Worm (Caenorhabditis elegans) whole organism, L1 larva: ENCODE measurements around the gene ifd-1.

Source experiments
- C04F5.9 ChIP-seq: sonication (generic microtip); optimal IDR thresholded peaks from 2 replicates; lab custom pipeline; 2016; ENCODE audit warnings: missing genetic modification characterization, missing compliant biosample characterization
- C16A3.4 ChIP-seq: fragments of 150-350 bp; optimal IDR thresholded peaks from 2 replicates; lab custom pipeline; 2014; ENCODE audit warnings: missing biosample characterization, missing genetic modification characterization
- C34B4.2 ChIP-seq: sonication (generic microtip); optimal IDR thresholded peaks from 2 replicates; lab custom pipeline; 2017; ENCODE audit warnings: mild to moderate bottlenecking, missing genetic modification characterization, missing compliant biosample characterization
- F16B12.6 ChIP-seq: fragments of 150-350 bp; optimal IDR thresholded peaks from 2 replicates; lab custom pipeline; 2014; ENCODE audit warnings: missing biosample characterization, missing genetic modification characterization
- alr-1 ChIP-seq: fragments of 200-800 bp; sonication (Bioruptor generic); optimal IDR thresholded peaks from 2 replicates; lab custom pipeline; 2018; ENCODE audit warnings: borderline replicate concordance, mild to moderate bottlenecking, missing genetic modification characterization, missing compliant biosample characterization
- aly-2 ChIP-seq: fragments of 150-350 bp; optimal IDR thresholded peaks from 2 replicates; lab custom pipeline; 2014; ENCODE audit warnings: missing biosample characterization, missing genetic modification characterization
- ama-1 ChIP-seq: fragments of 150-350 bp; optimal IDR thresholded peaks from 2 replicates; lab custom pipeline; 2014
- ceh-63 ChIP-seq: fragments of 200-800 bp; sonication (Bioruptor generic); optimal IDR thresholded peaks from 2 replicates; lab custom pipeline; 2018; ENCODE audit warnings: mild to moderate bottlenecking, missing genetic modification characterization, missing compliant biosample characterization
- ceh-82 ChIP-seq, 3 experiments: fragments of 150-350 bp in 1 of 3; sonication (generic microtip) in 2 of 3; optimal IDR thresholded peaks; 2 replicates each; lab custom pipeline; 2014 to 2017; ENCODE audit warnings: missing biosample characterization in 3 of 3, missing genetic modification characterization in 3 of 3
- ceh-88 ChIP-seq: fragments of 200-800 bp; sonication (Bioruptor generic); IDR thresholded peaks from 2 replicates; pipeline ENCODE4 v1.3.6; 2022; ENCODE audit warnings: missing genetic modification characterization, missing compliant biosample characterization
- ces-1 ChIP-seq: fragments of 150-350 bp; optimal IDR thresholded peaks from 2 replicates; lab custom pipeline; 2014; ENCODE audit warnings: missing biosample characterization, missing genetic modification reagents, missing genetic modification characterization
- dsc-1 ChIP-seq: sonication (generic microtip); optimal IDR thresholded peaks from 2 replicates; lab custom pipeline; 2016; ENCODE audit warnings: mild to moderate bottlenecking, missing genetic modification characterization, missing compliant biosample characterization
- egl-13 ChIP-seq: sonication (generic microtip); optimal IDR thresholded peaks from 2 replicates; lab custom pipeline; 2016; ENCODE audit warnings: missing genotype, missing genetic modification reagents, missing genetic modification characterization, missing compliant biosample characterization
- egl-27 ChIP-seq, 2 experiments: fragments of 150-350 bp in 1 of 2; sonication (generic microtip); optimal IDR thresholded peaks; 3 replicates each; lab custom pipeline; 2017 to 2018; ENCODE audit warnings: missing biosample characterization in 2 of 2, missing genetic modification characterization in 2 of 2, missing genetic modification reagents in 2 of 2
- elt-2 ChIP-seq: sonication (generic microtip); optimal IDR thresholded peaks from 2 replicates; lab custom pipeline; 2016; ENCODE audit warnings: missing genetic modification characterization, mild to moderate bottlenecking, inconsistent platforms, missing compliant biosample characterization, missing genetic modification reagents
- elt-3 ChIP-seq, 6 experiments: fragments of 150-350 bp in 1 of 6; sonication (generic microtip); optimal IDR thresholded peaks; 2 replicates each; lab custom pipeline; 2017 to 2018; ENCODE audit warnings: missing biosample characterization in 6 of 6, missing genetic modification characterization in 6 of 6, inconsistent platforms in 1 of 6
- ets-5 ChIP-seq: fragments of 200-800 bp; sonication (Bioruptor generic); IDR thresholded peaks from 2 replicates; pipeline ENCODE4 v1.3.6; 2022; ENCODE audit warnings: missing genetic modification characterization, missing compliant biosample characterization
- fkh-4 ChIP-seq: sonication (generic microtip); optimal IDR thresholded peaks from 2 replicates; lab custom pipeline; 2016; ENCODE audit warnings: missing compliant biosample characterization, missing genetic modification characterization, borderline replicate concordance
- grh-1 ChIP-seq: fragments of 200-800 bp; sonication (Bioruptor generic); IDR thresholded peaks from 2 replicates; pipeline ENCODE4 v1.3.6; 2022; ENCODE audit warnings: missing genetic modification reagents, missing genetic modification characterization, missing compliant biosample characterization
- hlh-4 ChIP-seq: sonication (generic microtip); optimal IDR thresholded peaks from 2 replicates; lab custom pipeline; 2016; ENCODE audit warnings: mild to moderate bottlenecking, missing genetic modification characterization, missing compliant biosample characterization
- isw-1 ChIP-seq: fragments of 200-800 bp; sonication (Bioruptor generic); IDR thresholded peaks from 2 replicates; pipeline ENCODE4 v1.3.6; 2022; ENCODE audit warnings: missing genetic modification characterization, missing compliant biosample characterization
- jun-1 ChIP-seq: fragments of 150-350 bp; optimal IDR thresholded peaks from 2 replicates; lab custom pipeline; 2014; ENCODE audit warnings: missing biosample characterization, missing genetic modification reagents, missing genetic modification characterization
- lin-13 ChIP-seq: fragments of 150-350 bp; optimal IDR thresholded peaks from 2 replicates; lab custom pipeline; 2014; ENCODE audit warnings: missing biosample characterization, missing genetic modification reagents, missing genetic modification characterization
- lin-14 ChIP-seq: fragments of 200-800 bp; sonication (Bioruptor generic); optimal IDR thresholded peaks from 2 replicates; lab custom pipeline; 2018; ENCODE audit warnings: mild to moderate bottlenecking, missing genetic modification characterization, moderate library complexity, missing compliant biosample characterization
- lin-15B ChIP-seq: fragments of 150-350 bp; sonication (generic microtip); optimal IDR thresholded peaks from 3 replicates; lab custom pipeline; 2014; ENCODE audit warnings: missing biosample characterization, missing genetic modification characterization
- lin-35 ChIP-seq, 2 experiments: fragments of 150-350 bp; optimal IDR thresholded peaks; 2 replicates each; lab custom pipeline; 2014; ENCODE audit warnings: missing biosample characterization in 2 of 2, missing genetic modification characterization in 2 of 2, missing genetic modification reagents in 2 of 2
- lsy-2 ChIP-seq, 2 experiments: fragments of 150-350 bp; optimal IDR thresholded peaks; 2 replicates each; lab custom pipeline; 2014; ENCODE audit warnings: missing biosample characterization in 2 of 2, missing genetic modification characterization in 2 of 2
- mef-2 ChIP-seq: fragments of 150-350 bp; optimal IDR thresholded peaks from 2 replicates; lab custom pipeline; 2014; ENCODE audit warnings: missing biosample characterization, missing genetic modification characterization
- nhr-12 ChIP-seq: sonication (generic microtip); optimal IDR thresholded peaks from 2 replicates; lab custom pipeline; 2017; ENCODE audit warnings: missing biosample characterization, missing genetic modification characterization
- nhr-19 ChIP-seq: fragments of 200-800 bp; sonication (Bioruptor generic); conservative IDR thresholded peaks from 2 replicates; pipeline ENCODE4 v1.3.6; 2022; ENCODE audit warnings: missing genetic modification characterization, missing compliant biosample characterization
- nhr-237 ChIP-seq: fragments of 150-350 bp; optimal IDR thresholded peaks from 2 replicates; lab custom pipeline; 2014; ENCODE audit warnings: missing biosample characterization, missing genetic modification characterization
- nhr-28 ChIP-seq: fragments of 150-350 bp; optimal IDR thresholded peaks from 2 replicates; lab custom pipeline; 2014; ENCODE audit warnings: missing biosample characterization, missing genetic modification characterization
- nhr-47 ChIP-seq: sonication (generic microtip); optimal IDR thresholded peaks from 2 replicates; lab custom pipeline; 2016; ENCODE audit warnings: mild to moderate bottlenecking, missing genetic modification characterization, moderate library complexity, missing compliant biosample characterization
- nhr-71 ChIP-seq: sonication (generic microtip); optimal IDR thresholded peaks from 2 replicates; lab custom pipeline; 2016; ENCODE audit warnings: mild to moderate bottlenecking, missing genetic modification characterization, moderate library complexity, missing compliant biosample characterization
- nhr-76 ChIP-seq: sonication (generic microtip); optimal IDR thresholded peaks from 2 replicates; lab custom pipeline; 2017; ENCODE audit warnings: missing biosample characterization, missing genetic modification characterization
- nhr-85 ChIP-seq: sonication (generic microtip); peaks from one replicate; lab custom pipeline; 2016; ENCODE audit warnings: missing genetic modification characterization, inconsistent platforms, missing compliant biosample characterization
- nhr-90 ChIP-seq: sonication (generic microtip); optimal IDR thresholded peaks from 2 replicates; lab custom pipeline; 2016; ENCODE audit warnings: mild to moderate bottlenecking, missing genetic modification characterization, missing compliant biosample characterization; ENCODE audit not compliant: poor library complexity
- pqm-1 ChIP-seq: sonication (generic microtip); optimal IDR thresholded peaks from 3 replicates; lab custom pipeline; 2017; ENCODE audit warnings: missing biosample characterization, missing genetic modification characterization
- skn-1 ChIP-seq: fragments of 150-350 bp; optimal IDR thresholded peaks from 2 replicates; lab custom pipeline; 2014; ENCODE audit warnings: missing biosample characterization, missing genetic modification characterization
- snpc-4 ChIP-seq: fragments of 150-350 bp; optimal IDR thresholded peaks from 2 replicates; lab custom pipeline; 2014; ENCODE audit warnings: missing biosample characterization, missing genetic modification characterization
- snu-23 ChIP-seq: sonication (generic microtip); optimal IDR thresholded peaks from 2 replicates; lab custom pipeline; 2016; ENCODE audit warnings: missing genetic modification characterization, missing compliant biosample characterization
- sox-4 ChIP-seq: sonication (generic microtip); optimal IDR thresholded peaks from 2 replicates; lab custom pipeline; 2016; ENCODE audit warnings: missing genetic modification characterization, missing compliant biosample characterization
- sptf-1 ChIP-seq: fragments of 150-350 bp; optimal IDR thresholded peaks from 2 replicates; lab custom pipeline; 2014; ENCODE audit warnings: missing biosample characterization, missing genetic modification characterization
- tbx-2 ChIP-seq: sonication (generic microtip); optimal IDR thresholded peaks from 2 replicates; lab custom pipeline; 2016; ENCODE audit warnings: missing genetic modification characterization, missing compliant biosample characterization
- unc-130 ChIP-seq: fragments of 150-350 bp; optimal IDR thresholded peaks from 2 replicates; lab custom pipeline; 2017; ENCODE audit warnings: missing biosample characterization, missing genetic modification characterization, inconsistent platforms
- unc-30 ChIP-seq: sonication (generic microtip); optimal IDR thresholded peaks from 2 replicates; lab custom pipeline; 2017; ENCODE audit warnings: missing biosample characterization, missing genetic modification characterization
- unc-62 ChIP-seq: fragments of 150-350 bp; optimal IDR thresholded peaks from 2 replicates; lab custom pipeline; 2014; ENCODE audit warnings: missing biosample characterization, missing genetic modification reagents, missing genetic modification characterization
- unc-86 ChIP-seq: sonication (generic microtip); optimal IDR thresholded peaks from 2 replicates; lab custom pipeline; 2016; ENCODE audit warnings: missing genetic modification characterization, missing compliant biosample characterization
- unc-98 ChIP-seq: fragments of 200-800 bp; sonication (Bioruptor generic); IDR thresholded peaks from 2 replicates; pipeline ENCODE4 v1.3.6; 2022; ENCODE audit warnings: missing genetic modification characterization, missing compliant biosample characterization
- vab-15 ChIP-seq: sonication (generic microtip); optimal IDR thresholded peaks from 2 replicates; lab custom pipeline; 2017; ENCODE audit warnings: missing genotype, mild to moderate bottlenecking, missing genetic modification characterization, missing compliant biosample characterization
- zag-1 ChIP-seq: fragments of 150-350 bp; optimal IDR thresholded peaks from 2 replicates; lab custom pipeline; 2014; ENCODE audit warnings: missing biosample characterization, missing genetic modification characterization
- zip-4 ChIP-seq: fragments of 200-800 bp; sonication (Bioruptor generic); optimal IDR thresholded peaks from 2 replicates; lab custom pipeline; 2018; ENCODE audit warnings: mild to moderate bottlenecking, missing genetic modification characterization, moderate library complexity, missing compliant biosample characterization

Gene ifd-1

ce11 chrX:8787689-8788222, 36.5 kb downstream of the ifd-1 start (continued):
- no peak for TF ChIP-seq elt-2 (tag; lab: Kevin White, UChicago)
- TF ChIP-seq sox-4, result no peak
- TF ChIP-seq egl-27 (tag; optimal IDR thresholded peaks at IDR 0.05; lab: Kevin White, UChicago), result no peak
- no peak for TF ChIP-seq ces-1 (GFP tag; lab: Kevin White, UChicago)

DNA sequence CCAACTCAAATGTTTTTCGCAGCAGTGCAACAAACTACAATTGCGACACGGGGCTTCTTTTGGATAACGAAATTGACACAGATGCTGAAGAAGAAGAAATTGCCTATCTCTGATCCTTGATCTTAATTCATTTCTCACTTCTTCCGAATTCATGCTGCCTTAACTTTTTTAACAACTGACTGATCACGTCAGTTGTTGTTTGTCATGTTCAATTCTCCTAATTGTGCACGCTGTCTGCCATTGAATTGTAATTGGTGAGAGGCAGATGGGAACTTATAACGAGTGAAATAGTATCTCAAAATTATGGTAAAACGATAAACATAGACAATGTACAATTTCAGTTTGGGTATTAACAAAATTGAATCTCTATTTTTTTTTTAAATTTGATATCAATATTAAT, 37.6 kb downstream of the ifd-1 start:
- TF ChIP-seq C04F5.9 (tag; lab: Kevin White, UChicago) (no peak), unc-86 (tag; lab: Kevin White, UChicago) (no peak), pqm-1 (tag; lab: Kevin White, UChicago) (no peak), nhr-12 (no peak), lin-14 (GFP tag; lab: Kevin White, UChicago) (peak; percentile 68), nhr-85 (tag; lab: Kevin White, UChicago) (no peak), dsc-1 (tag; lab: Kevin White, UChicago) (no peak), zag-1 (tag; lab: Kevin White, UChicago) (no peak), tbx-2 (no peak), nhr-28 (tag; lab: Kevin White, UChicago) (no peak), unc-62 (GFP tag; lab: Kevin White, UChicago) (no peak), aly-2 (no peak), snpc-4 (tag; lab: Kevin White, UChicago) (no peak), isw-1 (GFP tag; lab: Robert Waterston, UW) (no peak), F16B12.6 (no peak), mef-2 (tag; lab: Kevin White, UChicago) (no peak), snu-23 (peak; percentile 19), nhr-76 (tag; lab: Kevin White, UChicago) (no peak), egl-13 (tag; lab: Kevin White, UChicago) (no peak), unc-98 (GFP tag; lab: Robert Waterston, UW) (no peak), ces-1 (GFP tag; lab: Kevin White, UChicago) (no peak), lin-15B (tag; lab: Kevin White, UChicago) (no peak), sptf-1 (no peak), skn-1 (tag; lab: Kevin White, UChicago) (no peak), ama-1 (no peak), C34B4.2 (tag; lab: Kevin White, UChicago) (no peak), C16A3.4 (tag; lab: Kevin White, UChicago) (no peak), egl-27 (tag; optimal IDR thresholded peaks at IDR 0.05; lab: Kevin White, UChicago) (no peak), unc-130 (tag; lab: Kevin White, UChicago) (peak; percentile 28), unc-30 (no peak), lin-35 (GFP tag; optimal IDR thresholded peaks at IDR 0.05; lab: Kevin White, UChicago) (no peak), elt-3 (tag; optimal IDR thresholded peaks at IDR 0.05; lab: Kevin White, UChicago) (no peak), jun-1 (tag; lab: Kevin White, UChicago) (no peak), nhr-71 (tag; lab: Kevin White, UChicago) (peak; percentile 75), vab-15 (no peak), grh-1 (no peak), nhr-90 (tag; lab: Kevin White, UChicago) (no peak), ceh-63 (no peak), nhr-47 (tag; lab: Kevin White, UChicago) (no peak), ets-5 (GFP tag; lab: Robert Waterston, UW) (no peak), alr-1 (tag; lab: Kevin White, UChicago) (no peak), nhr-19 (peak; percentile 62), ceh-82 (tag; optimal IDR thresholded peaks at IDR 0.05; lab: Kevin White, UChicago) (no peak), fkh-4 (tag; lab: Kevin White, UChicago) (no peak), hlh-4 (tag; lab: Kevin White, UChicago) (no peak), nhr-237 (tag; lab: Kevin White, UChicago) (no peak), lin-13 (GFP tag; lab: Kevin White, UChicago) (no peak), zip-4 (GFP tag; lab: Kevin White, UChicago) (no peak), lsy-2 (tag; optimal IDR thresholded peaks at IDR 0.05; lab: Kevin White, UChicago) (peak in 1 of 2 experiments; percentile 17), ceh-88 (GFP tag; lab: Robert Waterston, UW) (no peak)
